Worm (Caenorhabditis elegans) whole organism, young adult: Measurements from ENCODE around the gene srh-206.

Experiments used
- B0336.3 ChIP-seq: fragments of 200-800 bp; sonication (Bioruptor generic); IDR thresholded peaks from 2 replicates; pipeline ENCODE4 v1.3.6; 2022; ENCODE audit warnings: missing genetic modification characterization, missing compliant biosample characterization
- C17E4.6 ChIP-seq: fragments of 200-800 bp; sonication (Bioruptor generic); IDR thresholded peaks from 2 replicates; pipeline ENCODE4 v1.3.6; 2022; ENCODE audit warnings: missing genetic modification reagents, missing genetic modification characterization, missing compliant biosample characterization
- D2030.7 ChIP-seq: fragments of 200-800 bp; sonication (Bioruptor generic); IDR thresholded peaks from 2 replicates; pipeline ENCODE4 v1.3.6; 2022; ENCODE audit warnings: missing genetic modification reagents, missing genetic modification characterization, missing compliant biosample characterization
- F22D6.2 ChIP-seq: sonication (generic microtip); optimal IDR thresholded peaks from 2 replicates; lab custom pipeline; 2016; ENCODE audit warnings: mild to moderate bottlenecking, missing genetic modification characterization, missing compliant biosample characterization
- F33H1.4 ChIP-seq: fragments of 200-800 bp; sonication (Bioruptor generic); IDR thresholded peaks from 2 replicates; pipeline ENCODE4 v1.3.6; 2022; ENCODE audit warnings: missing genetic modification reagents, missing genetic modification characterization, missing compliant biosample characterization
- F39B2.1 ChIP-seq: fragments of 200-800 bp; sonication (Bioruptor generic); IDR thresholded peaks from 2 replicates; pipeline ENCODE4 v1.3.6; 2022; ENCODE audit warnings: missing genetic modification reagents, missing genetic modification characterization, missing compliant biosample characterization
- F52B5.7 ChIP-seq: sonication (generic microtip); optimal IDR thresholded peaks from 2 replicates; lab custom pipeline; 2016; ENCODE audit warnings: mild to moderate bottlenecking, missing genetic modification characterization, missing compliant biosample characterization
- F55B11.4 ChIP-seq: sonication (generic microtip); optimal IDR thresholded peaks from 2 replicates; lab custom pipeline; 2016; ENCODE audit warnings: missing compliant biosample characterization, missing genetic modification characterization, borderline replicate concordance; ENCODE audit not compliant: insufficient read depth
- F57A8.1 ChIP-seq: fragments of 200-800 bp; sonication (Bioruptor generic); optimal IDR thresholded peaks from 2 replicates; lab custom pipeline; 2018; ENCODE audit warnings: mild to moderate bottlenecking, missing genetic modification characterization, moderate library complexity, missing compliant biosample characterization
- F57C9.4 ChIP-seq: sonication (generic microtip); optimal IDR thresholded peaks from 2 replicates; lab custom pipeline; 2017; ENCODE audit warnings: mild to moderate bottlenecking, missing genetic modification characterization, missing compliant biosample characterization
- K12H6.12 ChIP-seq: fragments of 200-800 bp; sonication (Bioruptor generic); optimal IDR thresholded peaks from 2 replicates; lab custom pipeline; 2018; ENCODE audit warnings: mild to moderate bottlenecking, missing genetic modification characterization, missing compliant biosample characterization
- Y56A3A.18 ChIP-seq: fragments of 200-800 bp; sonication (Bioruptor generic); IDR thresholded peaks from 2 replicates; pipeline ENCODE4 v1.3.6; 2022; ENCODE audit warnings: missing genetic modification reagents, missing genetic modification characterization, missing compliant biosample characterization
- aptf-3 ChIP-seq: fragments of 200-800 bp; sonication (Bioruptor generic); IDR thresholded peaks from 2 replicates; pipeline ENCODE4 v1.3.6; 2022; ENCODE audit warnings: missing genetic modification characterization, missing compliant biosample characterization
- athp-1 ChIP-seq: sonication (generic microtip); optimal IDR thresholded peaks from 2 replicates; lab custom pipeline; 2017; ENCODE audit warnings: mild to moderate bottlenecking, missing genetic modification characterization, missing compliant biosample characterization
- attf-5 ChIP-seq: fragments of 200-800 bp; sonication (Bioruptor generic); optimal IDR thresholded peaks from 2 replicates; lab custom pipeline; 2018; ENCODE audit warnings: mild to moderate bottlenecking, missing genetic modification characterization, missing compliant biosample characterization
- bed-2 ChIP-seq: fragments of 200-800 bp; sonication (Bioruptor generic); IDR thresholded peaks from 2 replicates; pipeline ENCODE4 v1.3.6; 2022; ENCODE audit warnings: missing genetic modification reagents, missing genetic modification characterization, missing compliant biosample characterization
- ccch-3 ChIP-seq: fragments of 200-800 bp; sonication (Bioruptor generic); optimal IDR thresholded peaks from 2 replicates; lab custom pipeline; 2018; ENCODE audit warnings: mild to moderate bottlenecking, missing genetic modification characterization, missing compliant biosample characterization
- cebp-1 ChIP-seq, 2 experiments: fragments of 200-800 bp in 1 of 2; sonication (Bioruptor generic) in 1 of 2; sonication (generic microtip) in 1 of 2; IDR thresholded peaks in 1 of 2; optimal IDR thresholded peaks in 1 of 2; 2 replicates each; pipeline versions ENCODE4 v1.3.6 to Lab custom; 2017 to 2022; ENCODE audit warnings: missing compliant biosample characterization in 2 of 2, missing genetic modification characterization in 2 of 2, mild to moderate bottlenecking in 1 of 2, missing genetic modification reagents in 1 of 2, moderate library complexity in 1 of 2
- cebp-2 ChIP-seq: fragments of 200-800 bp; sonication (Bioruptor generic); IDR thresholded peaks from 2 replicates; pipeline ENCODE4 v1.3.6; 2022; ENCODE audit warnings: missing genetic modification characterization, missing compliant biosample characterization
- ceh-91 ChIP-seq: fragments of 200-800 bp; sonication (Bioruptor generic); IDR thresholded peaks from 2 replicates; pipeline ENCODE4 v1.3.6; 2022; ENCODE audit warnings: missing genetic modification reagents, missing genetic modification characterization, missing compliant biosample characterization
- dox-1 ChIP-seq: fragments of 200-800 bp; sonication (Bioruptor generic); IDR thresholded peaks from 2 replicates; pipeline ENCODE4 v1.3.6; 2022; ENCODE audit warnings: missing genetic modification reagents, missing genetic modification characterization, missing compliant biosample characterization
- egl-18 ChIP-seq: fragments of 200-800 bp; sonication (Bioruptor generic); IDR thresholded peaks from 2 replicates; pipeline ENCODE4 v1.3.6; 2022; ENCODE audit warnings: missing genetic modification reagents, missing genetic modification characterization, missing compliant biosample characterization
- egl-44 ChIP-seq: fragments of 200-800 bp; sonication (Bioruptor generic); IDR thresholded peaks from 2 replicates; pipeline ENCODE4 v1.3.6; 2022; ENCODE audit warnings: missing genetic modification reagents, missing genetic modification characterization, missing compliant biosample characterization
- ekl-4 ChIP-seq: fragments of 200-800 bp; sonication (Bioruptor generic); IDR thresholded peaks from 2 replicates; pipeline ENCODE4 v1.3.6; 2022; ENCODE audit warnings: missing genetic modification reagents, missing genetic modification characterization, missing compliant biosample characterization
- fkh-3 ChIP-seq: sonication (generic microtip); optimal IDR thresholded peaks from 2 replicates; lab custom pipeline; 2016; ENCODE audit warnings: mild to moderate bottlenecking, missing genetic modification characterization, missing compliant biosample characterization
- gei-17 ChIP-seq: fragments of 200-800 bp; sonication (Bioruptor generic); optimal IDR thresholded peaks from 2 replicates; lab custom pipeline; 2018; ENCODE audit warnings: mild to moderate bottlenecking, missing genetic modification characterization, missing compliant biosample characterization
- him-1 ChIP-seq: sonication (generic microtip); optimal IDR thresholded peaks from 2 replicates; lab custom pipeline; 2016; ENCODE audit warnings: missing genotype, missing genetic modification reagents, missing genetic modification characterization, missing compliant biosample characterization
- hmg-20 ChIP-seq: fragments of 200-800 bp; sonication (Bioruptor generic); IDR thresholded peaks from 2 replicates; pipeline ENCODE4 v1.3.6; 2022; ENCODE audit warnings: missing genetic modification reagents, missing genetic modification characterization, missing compliant biosample characterization
- hrde-1 ChIP-seq: sonication (generic microtip); optimal IDR thresholded peaks from 2 replicates; lab custom pipeline; 2016; ENCODE audit warnings: missing genetic modification characterization, mild to moderate bottlenecking, missing compliant biosample characterization, moderate library complexity, missing genotype, missing genetic modification reagents, borderline replicate concordance
- lag-1 ChIP-seq: fragments of 200-800 bp; sonication (Bioruptor generic); IDR thresholded peaks from 2 replicates; pipeline ENCODE4 v1.3.6; 2022; ENCODE audit warnings: missing genetic modification reagents, missing genetic modification characterization, missing compliant biosample characterization
- let-526 ChIP-seq: fragments of 200-800 bp; sonication (Bioruptor generic); IDR thresholded peaks from 2 replicates; pipeline ENCODE4 v1.3.6; 2022; ENCODE audit warnings: missing genetic modification reagents, missing genetic modification characterization, missing compliant biosample characterization
- lin-35 ChIP-seq, 3 experiments: fragments of 150-350 bp in 2 of 3; sonication (generic microtip) in 1 of 3; optimal IDR thresholded peaks; 2 replicates each; lab custom pipeline; 2014 to 2018; ENCODE audit warnings: missing biosample characterization in 3 of 3, missing genetic modification characterization in 3 of 3, missing genetic modification reagents in 3 of 3
- lir-1 ChIP-seq: fragments of 200-800 bp; sonication (Bioruptor generic); conservative IDR thresholded peaks from 2 replicates; pipeline ENCODE4 v1.3.6; 2022; ENCODE audit warnings: missing genetic modification reagents, missing genetic modification characterization, missing compliant biosample characterization
- madf-8 ChIP-seq: fragments of 200-800 bp; sonication (Bioruptor generic); conservative IDR thresholded peaks from 2 replicates; pipeline ENCODE4 v1.3.6; 2022; ENCODE audit warnings: missing genetic modification reagents, missing genetic modification characterization, missing compliant biosample characterization
- mel-28 ChIP-seq: sonication (generic microtip); optimal IDR thresholded peaks from 2 replicates; lab custom pipeline; 2016; ENCODE audit warnings: borderline replicate concordance, mild to moderate bottlenecking, missing genetic modification characterization, missing compliant biosample characterization
- mes-4 ChIP-seq: sonication (generic microtip); optimal IDR thresholded peaks from 2 replicates; lab custom pipeline; 2016; ENCODE audit warnings: missing genotype, missing genetic modification characterization, missing compliant biosample characterization
- nfyb-1 ChIP-seq: fragments of 200-800 bp; sonication (Bioruptor generic); IDR thresholded peaks from 2 replicates; pipeline ENCODE4 v1.3.6; 2022; ENCODE audit warnings: missing genetic modification reagents, missing genetic modification characterization, missing compliant biosample characterization
- nhr-27 ChIP-seq: fragments of 200-800 bp; sonication (Bioruptor generic); optimal IDR thresholded peaks from 2 replicates; lab custom pipeline; 2018; ENCODE audit warnings: mild to moderate bottlenecking, missing genetic modification characterization, moderate library complexity, missing compliant biosample characterization
- pbrm-1 ChIP-seq: fragments of 200-800 bp; sonication (Bioruptor generic); IDR thresholded peaks from 2 replicates; pipeline ENCODE4 v1.3.6; 2022; ENCODE audit warnings: missing genetic modification reagents, missing genetic modification characterization, missing compliant biosample characterization
- pha-4 ChIP-seq: fragments of 150-350 bp; sonication (generic microtip); optimal IDR thresholded peaks from 2 replicates; lab custom pipeline; 2014; ENCODE audit warnings: missing biosample characterization, missing genetic modification reagents, missing genetic modification characterization
- rcor-1 ChIP-seq: fragments of 200-800 bp; sonication (Bioruptor generic); IDR thresholded peaks from 2 replicates; pipeline ENCODE4 v1.3.6; 2022; ENCODE audit warnings: missing genetic modification reagents, missing genetic modification characterization, missing compliant biosample characterization
- rpc-1 ChIP-seq, 2 experiments: fragments of 150-350 bp in 1 of 2; sonication (generic microtip) in 1 of 2; optimal IDR thresholded peaks; 2 replicates each; lab custom pipeline; 2014 to 2018; ENCODE audit warnings: missing biosample characterization in 1 of 2, missing genetic modification characterization in 1 of 2, missing genetic modification reagents in 1 of 2, missing genotype in 1 of 2
- snpc-1.1 ChIP-seq: sonication (generic microtip); optimal IDR thresholded peaks from 2 replicates; lab custom pipeline; 2017; ENCODE audit warnings: missing genetic modification characterization, mild to moderate bottlenecking, missing compliant biosample characterization, antibody characterized with exemption, moderate library complexity, missing genotype, missing genetic modification reagents; ENCODE audit not compliant: insufficient read depth
- somi-1 ChIP-seq: fragments of 200-800 bp; sonication (Bioruptor generic); optimal IDR thresholded peaks from 2 replicates; lab custom pipeline; 2018; ENCODE audit warnings: mild to moderate bottlenecking, missing genetic modification characterization, missing compliant biosample characterization
- sptf-2 ChIP-seq: fragments of 200-800 bp; sonication (Bioruptor generic); optimal IDR thresholded peaks from 2 replicates; lab custom pipeline; 2018; ENCODE audit warnings: mild to moderate bottlenecking, missing genetic modification characterization, missing compliant biosample characterization
- tbp1 ChIP-seq: fragments of 200-800 bp; sonication (Bioruptor generic); optimal IDR thresholded peaks from 2 replicates; lab custom pipeline; 2018; ENCODE audit warnings: mild to moderate bottlenecking, missing genetic modification characterization, missing compliant biosample characterization
- tlf-1 ChIP-seq: fragments of 200-800 bp; sonication (Bioruptor generic); optimal IDR thresholded peaks from 2 replicates; lab custom pipeline; 2018; ENCODE audit warnings: mild to moderate bottlenecking, missing genetic modification characterization, missing compliant biosample characterization

srh-206 gene

DNA sequence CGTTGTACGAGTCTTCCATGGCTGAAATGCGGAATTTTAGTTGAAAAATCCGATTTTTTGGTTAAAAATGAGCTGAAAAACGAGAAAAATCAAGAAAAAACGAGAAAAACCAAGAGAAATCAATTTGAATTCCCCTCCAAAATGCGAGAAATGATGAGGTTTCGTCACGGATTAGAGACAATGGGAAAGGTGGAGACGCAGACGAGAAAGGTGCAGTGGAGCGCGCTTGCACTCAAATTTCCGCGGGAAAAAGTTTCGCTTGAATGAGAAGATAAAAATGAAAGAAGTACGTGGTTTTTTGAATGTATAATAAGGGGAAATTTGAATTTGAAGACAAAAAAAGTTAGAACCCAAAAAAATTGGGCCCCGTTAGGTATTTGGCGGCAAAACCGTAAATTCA lies 11.0 kb upstream of the srh-206 start, which contains the start of gene efl-1 (continued):
- TF ChIP-seq pha-4 (tag; lab: Kevin White, UChicago), result peak; percentile 82
- peak; percentile 38; the same call in 1 of the 2 replicates for TF ChIP-seq C17E4.6 (GFP tag; lab: Robert Waterston, UW)
- TF ChIP-seq D2030.7 (GFP tag; lab: Robert Waterston, UW), result peak; percentile 85
- TF ChIP-seq nfyb-1 (GFP tag; lab: Robert Waterston, UW), result peak; percentile 84
- TF ChIP-seq ekl-4, result peak; percentile 83
- TF ChIP-seq tbp1 (GFP tag; lab: Kevin White, UChicago), result peak; percentile 68
- peak; percentile 59 for TF ChIP-seq tlf-1
- no peak for TF ChIP-seq F52B5.7 (tag; lab: Kevin White, UChicago)
- TF ChIP-seq lir-1 (GFP tag; lab: Robert Waterston, UW), result peak; percentile 43; the same call in 1 of the 2 replicates
- no peak for TF ChIP-seq hmg-20 (GFP tag; lab: Robert Waterston, UW)
- no peak for TF ChIP-seq aptf-3 (GFP tag; lab: Robert Waterston, UW)
- no peak for TF ChIP-seq F57A8.1 (GFP tag; lab: Kevin White, UChicago)
- TF ChIP-seq bed-2, result no peak
- peak; percentile 76 for TF ChIP-seq athp-1 (tag; lab: Kevin White, UChicago)
- no peak for TF ChIP-seq ccch-3 (GFP tag; lab: Kevin White, UChicago)
- TF ChIP-seq F39B2.1 (GFP tag; lab: Robert Waterston, UW), result no peak
- TF ChIP-seq F55B11.4 (tag; lab: Kevin White, UChicago), result no peak
- TF ChIP-seq F22D6.2, result no peak
- TF ChIP-seq B0336.3, result peak; percentile 67; the same call in 1 of the 2 replicates
- TF ChIP-seq Y56A3A.18, result peak; percentile 72; the same call in 1 of the 2 replicates
- peak; percentile 87 for TF ChIP-seq rcor-1 (GFP tag; lab: Robert Waterston, UW)
- TF ChIP-seq mes-4 (tag; lab: Kevin White, UChicago), result no peak
- TF ChIP-seq lag-1 (GFP tag; lab: Robert Waterston, UW), result no peak
- TF ChIP-seq hrde-1, result no peak
- no peak for TF ChIP-seq ceh-91
- no peak for TF ChIP-seq fkh-3 (tag; lab: Kevin White, UChicago)
- TF ChIP-seq F33H1.4 (GFP tag; lab: Robert Waterston, UW), result 0 out of 2 replicates have a peak, but pooled peaks have one; percentile 35
- peak; percentile 22 for TF ChIP-seq somi-1 (GFP tag; lab: Kevin White, UChicago)
- TF ChIP-seq F57C9.4 (tag; lab: Kevin White, UChicago), result no peak
- TF ChIP-seq egl-44 (GFP tag; lab: Robert Waterston, UW), result no peak
- 0 out of 2 replicates have a peak, but pooled peaks have one; percentile 16 for TF ChIP-seq cebp-2 (GFP tag; lab: Robert Waterston, UW)
- TF ChIP-seq him-1, result peak; percentile 28
- no peak for TF ChIP-seq mel-28 (tag; lab: Kevin White, UChicago)
- TF ChIP-seq let-526 (GFP tag; lab: Robert Waterston, UW), result no peak
- TF ChIP-seq dox-1 (GFP tag; lab: Robert Waterston, UW), result peak; percentile 85
- peak; percentile 79 to 97 (median 83) for TF ChIP-seq lin-35 (GFP tag; optimal IDR thresholded peaks at IDR 0.05; lab: Kevin White, UChicago)
- no peak for TF ChIP-seq rpc-1 (optimal IDR thresholded peaks at IDR 0.05; lab: Kevin White, UChicago)
- no peak for TF ChIP-seq rpc-1 (tag; optimal IDR thresholded peaks at IDR 0.05; lab: Kevin White, UChicago)
- peak; percentile 42 for TF ChIP-seq K12H6.12 (tag; lab: Kevin White, UChicago)
- TF ChIP-seq cebp-1 (GFP tag; IDR thresholded peaks at IDR 0.05; lab: Robert Waterston, UW), result peak; percentile 47
- TF ChIP-seq cebp-1 (tag; optimal IDR thresholded peaks at IDR 0.05; lab: Kevin White, UChicago), result peak; percentile 89
- TF ChIP-seq attf-5 (GFP tag; lab: Kevin White, UChicago), result peak; percentile 96
- no peak for TF ChIP-seq nhr-27 (tag; lab: Kevin White, UChicago)
- no peak for TF ChIP-seq egl-18 (GFP tag; lab: Robert Waterston, UW)
- TF ChIP-seq gei-17 (GFP tag; lab: Kevin White, UChicago), result no peak
- TF ChIP-seq pbrm-1 (GFP tag; lab: Robert Waterston, UW), result peak; percentile 96
- peak; percentile 86 for TF ChIP-seq snpc-1.1
- TF ChIP-seq sptf-2 (GFP tag; lab: Kevin White, UChicago), result no peak
- TF ChIP-seq madf-8 (GFP tag; lab: Robert Waterston, UW), result peak; percentile 35
